Worm (Caenorhabditis elegans): Measurements from ENCODE around the gene syx-5.

- TF ChIP-seq ztf-11 (tag; optimal IDR thresholded peaks at IDR 0.05): no peak
- no peak for TF ChIP-seq lin-39 (tag; optimal IDR thresholded peaks at IDR 0.05)
- no peak for TF ChIP-seq nhr-71 (tag; optimal IDR thresholded peaks at IDR 0.05)
- no peak for TF ChIP-seq nhr-237 (tag; optimal IDR thresholded peaks at IDR 0.05)
- no peak for TF ChIP-seq sup-37 (GFP tag; optimal IDR thresholded peaks at IDR 0.05)
- no peak for TF ChIP-seq rnt-1 (tag; optimal IDR thresholded peaks at IDR 0.05)
- no peak for TF ChIP-seq nhr-11 (tag; optimal IDR thresholded peaks at IDR 0.05)
- TF ChIP-seq zag-1 (tag; optimal IDR thresholded peaks at IDR 0.05): no peak
- TF ChIP-seq mef-2 (tag; optimal IDR thresholded peaks at IDR 0.05): no peak
- TF ChIP-seq pqm-1 (tag; optimal IDR thresholded peaks at IDR 0.05): no peak
These were observed 38.7 kb upstream of the syx-5 start, which contains the start of gene daf-11 for ce11 chrV:11725971-11726370.

All from whole organism, L1 larva.